Worm (Caenorhabditis elegans) whole organism, L1 larva: ENCODE results near the gene srxa-12.

Experiments
- C04F5.9 ChIP-seq: sonication (generic microtip); optimal IDR thresholded peaks from 2 replicates; lab custom pipeline; 2016; ENCODE audit warnings: missing genetic modification characterization, missing compliant biosample characterization
- ceh-8 ChIP-seq: fragments of 200-800 bp; sonication (Bioruptor generic); optimal IDR thresholded peaks from 2 replicates; lab custom pipeline; 2018; ENCODE audit warnings: mild to moderate bottlenecking, missing genetic modification characterization, moderate library complexity, missing compliant biosample characterization
- egl-27 ChIP-seq, 2 experiments: fragments of 150-350 bp in 1 of 2; sonication (generic microtip); optimal IDR thresholded peaks; 3 replicates each; lab custom pipeline; 2017 to 2018; ENCODE audit warnings: missing biosample characterization in 2 of 2, missing genetic modification characterization in 2 of 2, missing genetic modification reagents in 2 of 2
- elt-3 ChIP-seq, 6 experiments: fragments of 150-350 bp in 1 of 6; sonication (generic microtip); optimal IDR thresholded peaks; 2 replicates each; lab custom pipeline; 2017 to 2018; ENCODE audit warnings: missing biosample characterization in 6 of 6, missing genetic modification characterization in 6 of 6, inconsistent platforms in 1 of 6
- pqm-1 ChIP-seq: sonication (generic microtip); optimal IDR thresholded peaks from 3 replicates; lab custom pipeline; 2017; ENCODE audit warnings: missing biosample characterization, missing genetic modification characterization
- skn-1 ChIP-seq: fragments of 150-350 bp; optimal IDR thresholded peaks from 2 replicates; lab custom pipeline; 2014; ENCODE audit warnings: missing biosample characterization, missing genetic modification characterization
- sox-4 ChIP-seq: sonication (generic microtip); optimal IDR thresholded peaks from 2 replicates; lab custom pipeline; 2016; ENCODE audit warnings: missing genetic modification characterization, missing compliant biosample characterization
- xbp-1 ChIP-seq: sonication (generic microtip); optimal IDR thresholded peaks from 2 replicates; lab custom pipeline; 2016; ENCODE audit warnings: missing genetic modification characterization, missing compliant biosample characterization
- ztf-4 ChIP-seq: fragments of 150-350 bp; optimal IDR thresholded peaks from 2 replicates; lab custom pipeline; 2014; ENCODE audit warnings: missing biosample characterization, missing genetic modification characterization

ce11 chrV:13920730-13921129, 5.8 kb upstream of the srxa-12 start, which contains the start of gene srx-42:
- TF ChIP-seq ceh-8, result no peak
- TF ChIP-seq egl-27 (tag; optimal IDR thresholded peaks at IDR 0.05; lab: Kevin White, UChicago), result no peak
- no peak for TF ChIP-seq pqm-1
- TF ChIP-seq C04F5.9, result no peak
- no peak for TF ChIP-seq ztf-4
- TF ChIP-seq skn-1, result no peak
- no peak for TF ChIP-seq sox-4 (tag; lab: Kevin White, UChicago)
- no peak for TF ChIP-seq xbp-1 (tag; lab: Kevin White, UChicago)
- TF ChIP-seq elt-3 (tag; optimal IDR thresholded peaks at IDR 0.05; lab: Kevin White, UChicago), result no peak
